Worm (Caenorhabditis elegans) whole organism, L3 larva: ENCODE results near the gene srx-17.

Source experiments
- R02D3.7 ChIP-seq: fragments of 150-350 bp; optimal IDR thresholded peaks from 2 replicates; lab custom pipeline; 2014; ENCODE audit warnings: missing biosample characterization, missing genetic modification characterization
- ZK546.5 ChIP-seq: sonication (generic microtip); optimal IDR thresholded peaks from 2 replicates; lab custom pipeline; 2017; ENCODE audit warnings: missing biosample characterization, missing genetic modification characterization
- ama-1 ChIP-seq: fragments of 150-350 bp; optimal IDR thresholded peaks from 2 replicates; lab custom pipeline; 2018
- ceh-82 ChIP-seq: fragments of 150-350 bp; optimal IDR thresholded peaks from 2 replicates; lab custom pipeline; 2014; ENCODE audit warnings: missing biosample characterization, missing genetic modification characterization
- ceh-9 ChIP-seq: sonication (generic microtip); optimal IDR thresholded peaks from 2 replicates; lab custom pipeline; 2018; ENCODE audit warnings: missing biosample characterization, missing genetic modification characterization
- daf-12 ChIP-seq: fragments of 150-350 bp; optimal IDR thresholded peaks from 2 replicates; lab custom pipeline; 2014; ENCODE audit warnings: missing biosample characterization, missing genetic modification reagents, missing genetic modification characterization
- egl-27 ChIP-seq: sonication (generic microtip); optimal IDR thresholded peaks from 4 replicates; lab custom pipeline; 2017; ENCODE audit warnings: missing biosample characterization, missing genetic modification reagents, missing genetic modification characterization
- elt-1 ChIP-seq: fragments of 150-350 bp; optimal IDR thresholded peaks from 2 replicates; lab custom pipeline; 2014; ENCODE audit warnings: missing biosample characterization, missing genetic modification characterization
- elt-3 ChIP-seq, 3 experiments: fragments of 150-350 bp in 1 of 3; sonication (generic microtip) in 2 of 3; optimal IDR thresholded peaks; 2 replicates in 2 of 3; 4 replicates in 1 of 3; lab custom pipeline; 2014 to 2017; ENCODE audit warnings: missing biosample characterization in 3 of 3, missing genetic modification characterization in 3 of 3
- fkh-2 ChIP-seq: fragments of 150-350 bp; optimal IDR thresholded peaks from 2 replicates; lab custom pipeline; 2014; ENCODE audit warnings: missing biosample characterization, missing genetic modification reagents, missing genetic modification characterization
- hmg-11 ChIP-seq: sonication (generic microtip); optimal IDR thresholded peaks from 2 replicates; lab custom pipeline; 2016; ENCODE audit warnings: missing genetic modification characterization, missing compliant biosample characterization
- lin-15B ChIP-seq: fragments of 150-350 bp; optimal IDR thresholded peaks from 2 replicates; lab custom pipeline; 2014; ENCODE audit warnings: missing biosample characterization, missing genetic modification characterization
- lsy-12 ChIP-seq: sonication (generic microtip); optimal IDR thresholded peaks from 2 replicates; lab custom pipeline; 2016; ENCODE audit warnings: mild to moderate bottlenecking, missing genetic modification characterization, missing compliant biosample characterization
- mdl-1 ChIP-seq: fragments of 150-350 bp; optimal IDR thresholded peaks from 2 replicates; lab custom pipeline; 2014; ENCODE audit warnings: missing biosample characterization, missing genetic modification characterization
- mml-1 ChIP-seq: fragments of 150-350 bp; sonication (generic microtip); optimal IDR thresholded peaks from 3 replicates; lab custom pipeline; 2014; ENCODE audit warnings: missing biosample characterization, missing genetic modification characterization
- nfya-1 ChIP-seq: sonication (generic microtip); optimal IDR thresholded peaks from 2 replicates; lab custom pipeline; 2017; ENCODE audit warnings: missing genetic modification characterization, mild to moderate bottlenecking, missing compliant biosample characterization, antibody characterized with exemption, moderate library complexity; ENCODE audit not compliant: insufficient read depth
- nhr-11 ChIP-seq: fragments of 150-350 bp; optimal IDR thresholded peaks from 2 replicates; lab custom pipeline; 2014; ENCODE audit warnings: missing biosample characterization, missing genetic modification characterization
- nhr-12 ChIP-seq: fragments of 150-350 bp; optimal IDR thresholded peaks from 2 replicates; lab custom pipeline; 2014; ENCODE audit warnings: missing biosample characterization, missing genetic modification characterization
- nhr-23 ChIP-seq: fragments of 150-350 bp; optimal IDR thresholded peaks from 2 replicates; lab custom pipeline; 2014; ENCODE audit warnings: missing biosample characterization, missing genetic modification reagents, missing genetic modification characterization
- nhr-25 ChIP-seq: sonication (generic microtip); optimal IDR thresholded peaks from 2 replicates; lab custom pipeline; 2017; ENCODE audit warnings: missing biosample characterization, missing genetic modification characterization
- nhr-28 ChIP-seq: fragments of 150-350 bp; optimal IDR thresholded peaks from 2 replicates; lab custom pipeline; 2014; ENCODE audit warnings: missing biosample characterization, missing genetic modification characterization
- nhr-43 ChIP-seq: sonication (generic microtip); optimal IDR thresholded peaks from 2 replicates; lab custom pipeline; 2016; ENCODE audit warnings: mild to moderate bottlenecking, missing genetic modification characterization, missing compliant biosample characterization; ENCODE audit not compliant: poor library complexity, severe bottlenecking
- nhr-67 ChIP-seq: fragments of 150-350 bp; optimal IDR thresholded peaks from 2 replicates; lab custom pipeline; 2014; ENCODE audit warnings: missing biosample characterization, missing genetic modification characterization
- nhr-76 ChIP-seq: fragments of 150-350 bp; sonication (generic microtip); optimal IDR thresholded peaks from 5 replicates; lab custom pipeline; 2014; ENCODE audit warnings: missing biosample characterization, missing genetic modification characterization
- nhr-77 ChIP-seq: fragments of 150-350 bp; optimal IDR thresholded peaks from 2 replicates; lab custom pipeline; 2014; ENCODE audit warnings: missing biosample characterization, missing genetic modification characterization
- pha-4 ChIP-seq: fragments of 150-350 bp; optimal IDR thresholded peaks from 2 replicates; lab custom pipeline; 2014; ENCODE audit warnings: missing biosample characterization, missing genetic modification reagents, missing genetic modification characterization
- pqm-1 ChIP-seq: fragments of 150-350 bp; optimal IDR thresholded peaks from 2 replicates; lab custom pipeline; 2017; ENCODE audit warnings: missing biosample characterization, missing genetic modification characterization, inconsistent platforms
- sea-2 ChIP-seq: fragments of 150-350 bp; sonication (generic microtip); optimal IDR thresholded peaks from 4 replicates; lab custom pipeline; 2014; ENCODE audit warnings: missing biosample characterization, missing genetic modification reagents, missing genetic modification characterization
- unc-39 ChIP-seq: sonication (generic microtip); optimal IDR thresholded peaks from 4 replicates; lab custom pipeline; 2017; ENCODE audit warnings: missing biosample characterization, missing genetic modification characterization
- zag-1 ChIP-seq: fragments of 150-350 bp; optimal IDR thresholded peaks from 2 replicates; lab custom pipeline; 2014; ENCODE audit warnings: missing biosample characterization, missing genetic modification characterization
- ztf-11 ChIP-seq: fragments of 150-350 bp; optimal IDR thresholded peaks from 2 replicates; lab custom pipeline; 2014; ENCODE audit warnings: missing biosample characterization, missing genetic modification characterization
- ztf-4 ChIP-seq: fragments of 150-350 bp; optimal IDR thresholded peaks from 2 replicates; lab custom pipeline; 2014; ENCODE audit warnings: missing biosample characterization, missing genetic modification characterization

Gene srx-17

DNA sequence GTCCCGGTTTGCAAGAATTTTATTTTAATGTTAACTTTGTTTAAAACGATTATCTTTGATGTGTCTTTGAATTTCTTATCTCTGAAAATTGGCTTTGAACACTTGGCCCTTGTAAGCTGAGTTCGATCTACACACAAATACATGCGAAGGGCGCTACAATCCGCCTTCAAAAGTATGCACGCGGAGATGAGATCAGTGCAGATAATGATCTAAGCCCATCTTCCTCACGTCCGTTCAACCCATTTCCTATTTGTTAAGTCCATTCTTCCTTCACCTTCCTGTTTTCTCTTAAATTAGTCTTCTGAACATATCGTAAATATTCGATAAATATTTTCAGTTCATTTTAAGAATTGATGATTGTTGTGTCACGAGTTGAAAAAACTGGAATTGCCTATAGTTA, 25.3 kb downstream of the srx-17 start, which contains the start of gene nhr-175:
nhr-175 (plus strand) TSS at position 339 of the 400 bp plus-strand sequence.
- TF ChIP-seq nhr-25 (peak; percentile 52), elt-1 (peak; percentile 92), nhr-23 (tag; lab: Kevin White, UChicago) (peak; percentile 50), nfya-1 (tag; lab: Kevin White, UChicago) (no peak), mml-1 (tag; lab: Kevin White, UChicago) (no peak), nhr-12 (tag; lab: Kevin White, UChicago) (no peak), ZK546.5 (tag; lab: Kevin White, UChicago) (no peak), ceh-9 (tag; lab: Kevin White, UChicago) (no peak), daf-12 (tag; lab: Kevin White, UChicago) (no peak)

- TF ChIP-seq nhr-76 (tag; lab: Kevin White, UChicago) (no peak), nhr-11 (peak; percentile 98), R02D3.7 (no peak), elt-1 (no peak), lin-15B (tag; lab: Kevin White, UChicago) (no peak), egl-27 (tag; lab: Kevin White, UChicago) (no peak), pqm-1 (tag; lab: Kevin White, UChicago) (peak; percentile 2), mdl-1 (tag; lab: Kevin White, UChicago) (no peak)
Measured at ce11 chrV:13869551-13869950, 28.5 kb downstream of the srx-17 start.

- TF ChIP-seq nhr-67 (tag; lab: Kevin White, UChicago) (no peak), ceh-9 (tag; lab: Kevin White, UChicago) (no peak), nhr-11 (no peak), fkh-2 (tag; lab: Kevin White, UChicago) (no peak), unc-39 (tag; lab: Kevin White, UChicago) (no peak), elt-3 (tag; optimal IDR thresholded peaks at IDR 0.05; lab: Kevin White, UChicago) (no peak), mml-1 (tag; lab: Kevin White, UChicago) (no peak), egl-27 (tag; lab: Kevin White, UChicago) (no peak), ama-1 (lab: Kevin White, UChicago) (no peak), nhr-43 (tag; lab: Kevin White, UChicago) (no peak), lin-15B (tag; lab: Kevin White, UChicago) (no peak)
Measured at ce11 chrV:13872895-13873294, 31.9 kb downstream of the srx-17 start, which contains the start of gene cpt-5. TSS of gene cpt-5 (plus strand) at chrV:13873195.

ce11 chrV:13873323-13873722, 32.3 kb downstream of the srx-17 start:
- TF ChIP-seq unc-39 (tag; lab: Kevin White, UChicago) (no peak), ztf-4 (tag; lab: Kevin White, UChicago) (no peak), ceh-82 (tag; lab: Kevin White, UChicago) (no peak), ztf-11 (no peak), sea-2 (GFP tag; lab: Kevin White, UChicago) (no peak), zag-1 (tag; lab: Kevin White, UChicago) (no peak), mml-1 (tag; lab: Kevin White, UChicago) (no peak), lsy-12 (no peak), nhr-43 (tag; lab: Kevin White, UChicago) (no peak)

ce11 chrV:13876529-13876928, 35.5 kb downstream of the srx-17 start, which contains the start of gene T22G5.1:
TSS of gene T22G5.1 (plus strand) at chrV:13876829.
- TF ChIP-seq hmg-11 (tag; lab: Kevin White, UChicago) (no peak), pha-4 (tag; lab: Kevin White, UChicago) (no peak), lin-15B (tag; lab: Kevin White, UChicago) (no peak), elt-1 (no peak), mdl-1 (tag; lab: Kevin White, UChicago) (no peak), ztf-4 (tag; lab: Kevin White, UChicago) (no peak), nhr-77 (no peak), ceh-9 (tag; lab: Kevin White, UChicago) (no peak), nhr-28 (tag; lab: Kevin White, UChicago) (no peak), nhr-67 (tag; lab: Kevin White, UChicago) (no peak), mml-1 (tag; lab: Kevin White, UChicago) (no peak), ceh-82 (tag; lab: Kevin White, UChicago) (no peak), ZK546.5 (tag; lab: Kevin White, UChicago) (no peak), egl-27 (tag; lab: Kevin White, UChicago) (no peak), sea-2 (GFP tag; lab: Kevin White, UChicago) (no peak), daf-12 (tag; lab: Kevin White, UChicago) (no peak), nhr-25 (no peak)
